Fruit fly (Drosophila melanogaster) whole organism, pupa: ENCODE data around the gene CG33257.

Experiments
- CG10348 ChIP-seq: fragments of 200-800 bp; sonication (Bioruptor generic); IDR thresholded peaks from 2 replicates; pipeline ENCODE4 v1.3.6; 2022; ENCODE audit warnings: missing biosample characterization, missing genetic modification characterization
- CG13204 ChIP-seq: fragments of 200-800 bp; sonication (Bioruptor generic); optimal IDR thresholded peaks from 2 replicates; lab custom pipeline; 2018; ENCODE audit warnings: missing biosample characterization, mild to moderate bottlenecking, missing genetic modification characterization, moderate library complexity
- CG14655 ChIP-seq: fragments of 200-800 bp; sonication (Bioruptor generic); optimal IDR thresholded peaks from 3 replicates; lab custom pipeline; 2017; ENCODE audit warnings: mild to moderate bottlenecking, missing biosample characterization, missing genetic modification reagents, missing genetic modification characterization
- CG32121 ChIP-seq: fragments of 200-800 bp; sonication (Bioruptor generic); IDR thresholded peaks from 2 replicates; pipeline ENCODE4 v1.3.6; 2022; ENCODE audit warnings: missing biosample characterization, missing genetic modification characterization
- CG34367 ChIP-seq: fragments of 200-800 bp; sonication (Bioruptor generic); optimal IDR thresholded peaks from 2 replicates; lab custom pipeline; 2018; ENCODE audit warnings: missing biosample characterization, mild to moderate bottlenecking, missing genetic modification characterization
- CG8159 ChIP-seq: fragments of 200-800 bp; sonication (Bioruptor generic); optimal IDR thresholded peaks from 3 replicates; lab custom pipeline; 2018; ENCODE audit warnings: missing biosample characterization, mild to moderate bottlenecking, missing genetic modification characterization, moderate library complexity
- EcR ChIP-seq: fragments of 200-800 bp; sonication (Bioruptor generic); optimal IDR thresholded peaks from 3 replicates; lab custom pipeline; 2019; ENCODE audit warnings: missing biosample characterization, missing genetic modification characterization, mild to moderate bottlenecking, moderate library complexity, missing genetic modification reagents
- Snoo ChIP-seq: fragments of 200-800 bp; sonication (Bioruptor generic); optimal IDR thresholded peaks from 3 replicates; lab custom pipeline; 2017; ENCODE audit warnings: missing biosample characterization, mild to moderate bottlenecking, missing genetic modification characterization, inconsistent platforms
- gl ChIP-seq: fragments of 200-800 bp; sonication (Bioruptor generic); optimal IDR thresholded peaks from 2 replicates; lab custom pipeline; 2018; ENCODE audit warnings: missing biosample characterization, mild to moderate bottlenecking, missing genetic modification characterization
- rn ChIP-seq: fragments of 200-800 bp; sonication (Bioruptor generic); IDR thresholded peaks from 2 replicates; pipeline ENCODE4 v1.3.6; 2022; ENCODE audit warnings: missing biosample characterization, missing genetic modification characterization

DNA sequence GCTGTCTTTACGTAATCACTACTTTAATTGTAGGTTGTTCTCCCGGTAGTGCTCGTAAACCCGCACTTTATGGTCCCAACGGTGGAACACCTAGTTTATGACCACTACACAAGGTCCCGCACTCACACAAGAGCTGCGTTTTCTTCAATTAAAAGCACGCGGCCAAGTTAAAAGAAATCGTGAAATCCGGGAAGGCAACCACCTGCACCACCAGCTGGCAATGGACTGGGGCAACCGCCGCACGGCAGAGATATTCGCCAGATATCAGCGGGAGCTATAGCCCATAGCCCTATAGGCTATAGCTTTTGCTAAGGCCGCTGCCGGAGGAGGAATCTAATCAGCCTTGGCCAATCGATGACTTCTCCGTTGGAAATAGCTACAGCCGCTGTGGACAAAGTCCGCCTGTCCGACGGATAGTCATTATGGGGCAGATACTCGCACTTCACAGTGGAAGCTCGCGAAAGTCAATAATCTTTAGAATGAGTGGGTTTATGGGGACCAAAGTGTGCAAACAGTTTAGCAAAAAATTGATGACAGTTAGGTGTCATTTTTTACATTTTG, 38.1 kb downstream of the CG33257 start:
- TF ChIP-seq EcR (GFP tag; lab: Kevin White, UChicago), result no peak
- no peak for TF ChIP-seq CG13204
- no peak for TF ChIP-seq CG34367 (tag; lab: Kevin White, UChicago)
- TF ChIP-seq rn (GFP tag; lab: Robert Waterston, UW), result no peak
- TF ChIP-seq Snoo (tag; lab: Kevin White, UChicago), result no peak
- no peak for TF ChIP-seq CG10348 (GFP tag; lab: Robert Waterston, UW)
- TF ChIP-seq gl (tag; lab: Kevin White, UChicago), result peak; percentile 18
- TF ChIP-seq CG8159 (tag; lab: Kevin White, UChicago), result no peak
- no peak for TF ChIP-seq CG32121 (GFP tag; lab: Robert Waterston, UW)
- TF ChIP-seq CG14655 (GFP tag; lab: Kevin White, UChicago), result no peak
